Worm (Caenorhabditis elegans) whole organism, L4 larva: Measurements from ENCODE around the gene srh-265.

ENCODE experiments used
- R02D3.7 ChIP-seq: fragments of 150-350 bp; sonication (generic microtip); optimal IDR thresholded peaks from 3 replicates; lab custom pipeline; 2014; ENCODE audit warnings: missing biosample characterization, missing genetic modification characterization
- T20F7.1 ChIP-seq: fragments of 200-800 bp; sonication (Bioruptor generic); optimal IDR thresholded peaks from 2 replicates; lab custom pipeline; 2018; ENCODE audit warnings: mild to moderate bottlenecking, missing genetic modification characterization, missing compliant biosample characterization
- aly-2 ChIP-seq: sonication (generic microtip); optimal IDR thresholded peaks from 2 replicates; lab custom pipeline; 2018; ENCODE audit warnings: missing biosample characterization, missing genetic modification characterization
- dmd-9 ChIP-seq: fragments of 200-800 bp; sonication (Bioruptor generic); IDR thresholded peaks from 2 replicates; pipeline ENCODE4 v1.3.6; 2022; ENCODE audit warnings: missing genetic modification reagents, missing genetic modification characterization, missing compliant biosample characterization
- lsy-2 ChIP-seq, 2 experiments: fragments of 150-350 bp in 1 of 2; sonication (generic microtip) in 1 of 2; optimal IDR thresholded peaks; 2 replicates each; lab custom pipeline; 2014 to 2017; ENCODE audit warnings: missing biosample characterization in 2 of 2, missing genetic modification characterization in 2 of 2
- mdl-1 ChIP-seq, 2 experiments: fragments of 150-350 bp in 1 of 2; sonication (generic microtip) in 1 of 2; optimal IDR thresholded peaks; 2 replicates each; lab custom pipeline; 2014 to 2017; ENCODE audit warnings: missing biosample characterization in 2 of 2, missing genetic modification characterization in 2 of 2
- nhr-237 ChIP-seq: sonication (generic microtip); optimal IDR thresholded peaks from 2 replicates; lab custom pipeline; 2017; ENCODE audit warnings: missing biosample characterization, missing genetic modification characterization
- nhr-28 ChIP-seq: fragments of 150-350 bp; optimal IDR thresholded peaks from 2 replicates; lab custom pipeline; 2014; ENCODE audit warnings: missing biosample characterization, missing genetic modification characterization
- nhr-77 ChIP-seq: fragments of 150-350 bp; optimal IDR thresholded peaks from 2 replicates; lab custom pipeline; 2014; ENCODE audit warnings: missing biosample characterization, missing genetic modification characterization
- tra-1 ChIP-seq: fragments of 200-800 bp; sonication (Bioruptor generic); IDR thresholded peaks from 2 replicates; pipeline ENCODE4 v1.3.6; 2022; ENCODE audit warnings: missing genetic modification reagents, missing genetic modification characterization, missing compliant biosample characterization
- unc-130 ChIP-seq: sonication (generic microtip); optimal IDR thresholded peaks from 2 replicates; lab custom pipeline; 2016; ENCODE audit warnings: missing genetic modification reagents, missing genetic modification characterization, missing compliant biosample characterization
- unc-39 ChIP-seq: sonication (generic microtip); optimal IDR thresholded peaks from 2 replicates; lab custom pipeline; 2017; ENCODE audit warnings: missing biosample characterization, missing genetic modification characterization
- ztf-11 ChIP-seq: fragments of 150-350 bp; optimal IDR thresholded peaks from 2 replicates; lab custom pipeline; 2014; ENCODE audit warnings: missing biosample characterization, missing genetic modification characterization

ce11 chrV:15401856-15402314 lies 14.2 kb upstream of the srh-265 start, which contains the start of gene fbxa-135:
- TF ChIP-seq aly-2 (tag; lab: Kevin White, UChicago) (no peak), nhr-77 (tag; lab: Kevin White, UChicago) (no peak), lsy-2 (tag; optimal IDR thresholded peaks at IDR 0.05; lab: Kevin White, UChicago) (no peak), unc-130 (GFP tag; lab: Kevin White, UChicago) (no peak), dmd-9 (no peak), tra-1 (GFP tag; lab: Robert Waterston, UW) (no peak), mdl-1 (tag; optimal IDR thresholded peaks at IDR 0.05; lab: Kevin White, UChicago) (no peak), T20F7.1 (GFP tag; lab: Kevin White, UChicago) (no peak), ztf-11 (tag; lab: Kevin White, UChicago) (no peak), unc-39 (tag; lab: Kevin White, UChicago) (no peak), nhr-237 (no peak), R02D3.7 (tag; lab: Kevin White, UChicago) (no peak), nhr-28 (tag; lab: Kevin White, UChicago) (no peak)
